Fruit fly (Drosophila melanogaster): ENCODE measurements around the gene Arf1.

Gene Arf1

dm6 chr3L:22847679-22848118 lies 24.3 kb downstream of the Arf1 start (continued):
- TF ChIP-seq CG4730 (GFP tag; IDR thresholded peaks at IDR 0.05) = no peak
- TF ChIP-seq CG33557 (GFP tag; optimal IDR thresholded peaks at IDR 0.05) = no peak
- TF ChIP-seq schlank (tag; optimal IDR thresholded peaks at IDR 0.05) = no peak
- TF ChIP-seq Xbp1 (GFP tag; optimal IDR thresholded peaks at IDR 0.05) = no peak
- no peak for TF ChIP-seq danr (GFP tag; IDR thresholded peaks at IDR 0.05)
- TF ChIP-seq gem (tag; optimal IDR thresholded peaks at IDR 0.05) = no peak
- peak; percentile 89 for TF ChIP-seq amos (GFP tag; IDR thresholded peaks at IDR 0.05; ENCODE audit: partially characterized antibody)
- TF ChIP-seq scrt (GFP tag; optimal IDR thresholded peaks at IDR 0.05) = no peak
- TF ChIP-seq dmrt99B (tag; optimal IDR thresholded peaks at IDR 0.05) = no peak
- TF ChIP-seq unpg (GFP tag; optimal IDR thresholded peaks at IDR 0.05) = no peak
- TF ChIP-seq cg (GFP tag; optimal IDR thresholded peaks at IDR 0.05) = no peak
- TF ChIP-seq CG9727 (GFP tag; optimal IDR thresholded peaks at IDR 0.05) = no peak
- TF ChIP-seq ac (GFP tag; optimal IDR thresholded peaks at IDR 0.05) = no peak
- no peak for TF ChIP-seq CG1024 (GFP tag; IDR thresholded peaks at IDR 0.05)
- no peak for TF ChIP-seq YL-1 (GFP tag; optimal IDR thresholded peaks at IDR 0.05)
- TF ChIP-seq Bgb (GFP tag; IDR thresholded peaks at IDR 0.05; ENCODE audit: partially characterized antibody) = peak; percentile 93
- TF ChIP-seq usp (GFP tag; optimal IDR thresholded peaks at IDR 0.05) = no peak
- no peak for TF ChIP-seq mam (GFP tag; optimal IDR thresholded peaks at IDR 0.05)
- TF ChIP-seq peb (GFP tag; IDR thresholded peaks at IDR 0.05) = no peak
- no peak for TF ChIP-seq psq (GFP tag; optimal IDR thresholded peaks at IDR 0.05)
- no peak for TF ChIP-seq tx (GFP tag; optimal IDR thresholded peaks at IDR 0.05)
- TF ChIP-seq croc (GFP tag; conservative IDR thresholded peaks at IDR 0.05) = no peak
- no peak for TF ChIP-seq CG1529 (GFP tag; optimal IDR thresholded peaks at IDR 0.05)
- peak; percentile 68 for TF ChIP-seq nom (GFP tag; optimal IDR thresholded peaks at IDR 0.05)
- no peak for TF ChIP-seq MESR4 (GFP tag; optimal IDR thresholded peaks at IDR 0.05)
- no peak for TF ChIP-seq tgo (GFP tag; IDR thresholded peaks at IDR 0.05)
- no peak for TF ChIP-seq Ravus (GFP tag; IDR thresholded peaks at IDR 0.05)
- no peak for TF ChIP-seq ash1 (GFP tag; optimal IDR thresholded peaks at IDR 0.05)
- no peak for TF ChIP-seq Hsf (GFP tag; optimal IDR thresholded peaks at IDR 0.05)
- no peak for TF ChIP-seq Gsc (GFP tag; IDR thresholded peaks at IDR 0.05)
- no peak for TF ChIP-seq CG6765 (GFP tag; optimal IDR thresholded peaks at IDR 0.05)
- no peak for TF ChIP-seq CG31224 (GFP tag; IDR thresholded peaks at IDR 0.05)
- no peak for TF ChIP-seq CG10267 (tag; optimal IDR thresholded peaks at IDR 0.05)
- TF ChIP-seq phol (tag; optimal IDR thresholded peaks at IDR 0.05) = no peak
- no peak for TF ChIP-seq chm (GFP tag; IDR thresholded peaks at IDR 0.05)
- TF ChIP-seq H15 (GFP tag; IDR thresholded peaks at IDR 0.05) = no peak
- no peak for TF ChIP-seq maf-S (GFP tag; optimal IDR thresholded peaks at IDR 0.05)
- peak; percentile 97 for TF ChIP-seq mld (GFP tag; IDR thresholded peaks at IDR 0.05; ENCODE audit: partially characterized antibody)
- no peak for TF ChIP-seq Blimp-1 (GFP tag; optimal IDR thresholded peaks at IDR 0.05)
- no peak for TF ChIP-seq CG8924 (tag; optimal IDR thresholded peaks at IDR 0.05)
- TF ChIP-seq CG15514 (GFP tag; optimal IDR thresholded peaks at IDR 0.05) = no peak
- no peak for TF ChIP-seq Myb (GFP tag; optimal IDR thresholded peaks at IDR 0.05)
- no peak for TF ChIP-seq CG6689 (GFP tag; IDR thresholded peaks at IDR 0.05)
- TF ChIP-seq sc (optimal IDR thresholded peaks at IDR 0.05) = no peak
- no peak for TF ChIP-seq sc (GFP tag; optimal IDR thresholded peaks at IDR 0.05)
- no peak for TF ChIP-seq CG13624 (GFP tag; optimal IDR thresholded peaks at IDR 0.05)
- no peak for TF ChIP-seq CG17186 (GFP tag; optimal IDR thresholded peaks at IDR 0.05)
- TF ChIP-seq Dbx (GFP tag; IDR thresholded peaks at IDR 0.05) = no peak
- TF ChIP-seq slbo (GFP tag; IDR thresholded peaks at IDR 0.05) = no peak
- no peak for TF ChIP-seq ham (GFP tag; IDR thresholded peaks at IDR 0.05)
- TF ChIP-seq Oli (tag; optimal IDR thresholded peaks at IDR 0.05) = no peak
- TF ChIP-seq NK7.1 (GFP tag; optimal IDR thresholded peaks at IDR 0.05) = no peak

Data from whole organism, embryonic.